Worm (Caenorhabditis elegans) whole organism, L3 larva: Measurements from ENCODE around the gene R03H10.11.

ENCODE experiments used
- ZK546.5 ChIP-seq: sonication (generic microtip); optimal IDR thresholded peaks from 2 replicates; lab custom pipeline; 2017; ENCODE audit warnings: missing biosample characterization, missing genetic modification characterization
- egl-5 ChIP-seq: fragments of 150-350 bp; optimal IDR thresholded peaks from 2 replicates; lab custom pipeline; 2017; ENCODE audit warnings: missing biosample characterization, missing genetic modification reagents, missing genetic modification characterization, inconsistent platforms
- nhr-77 ChIP-seq: fragments of 150-350 bp; optimal IDR thresholded peaks from 2 replicates; lab custom pipeline; 2014; ENCODE audit warnings: missing biosample characterization, missing genetic modification characterization

- no peak for TF ChIP-seq egl-5 (tag; lab: Kevin White, UChicago)
- TF ChIP-seq nhr-77 (tag; lab: Kevin White, UChicago) = no peak
- TF ChIP-seq ZK546.5 = no peak
Observed at ce11 chrII:4157817-4158216, 24.6 kb upstream of the R03H10.11 start.
